Fruit fly (Drosophila melanogaster) whole organism, pupa: ENCODE results near the gene CG42322.

Source experiments
- CG10348 ChIP-seq: fragments of 200-800 bp; sonication (Bioruptor generic); IDR thresholded peaks from 2 replicates; pipeline ENCODE4 v1.3.6; 2022; ENCODE audit warnings: missing biosample characterization, missing genetic modification characterization
- CG13204 ChIP-seq: fragments of 200-800 bp; sonication (Bioruptor generic); optimal IDR thresholded peaks from 2 replicates; lab custom pipeline; 2018; ENCODE audit warnings: missing biosample characterization, mild to moderate bottlenecking, missing genetic modification characterization, moderate library complexity
- CG14655 ChIP-seq: fragments of 200-800 bp; sonication (Bioruptor generic); optimal IDR thresholded peaks from 3 replicates; lab custom pipeline; 2017; ENCODE audit warnings: mild to moderate bottlenecking, missing biosample characterization, missing genetic modification reagents, missing genetic modification characterization
- CG15710 ChIP-seq: fragments of 200-800 bp; sonication (Bioruptor generic); optimal IDR thresholded peaks from 2 replicates; lab custom pipeline; 2018; ENCODE audit warnings: missing biosample characterization, mild to moderate bottlenecking, missing genetic modification characterization, moderate library complexity
- CG17806 ChIP-seq: fragments of 200-800 bp; sonication (Bioruptor generic); optimal IDR thresholded peaks from 2 replicates; lab custom pipeline; 2018; ENCODE audit warnings: missing biosample characterization, mild to moderate bottlenecking, missing genetic modification characterization, moderate library complexity
- CG32121 ChIP-seq: fragments of 200-800 bp; sonication (Bioruptor generic); IDR thresholded peaks from 2 replicates; pipeline ENCODE4 v1.3.6; 2022; ENCODE audit warnings: missing biosample characterization, missing genetic modification characterization
- CG8159 ChIP-seq: fragments of 200-800 bp; sonication (Bioruptor generic); optimal IDR thresholded peaks from 3 replicates; lab custom pipeline; 2018; ENCODE audit warnings: missing biosample characterization, mild to moderate bottlenecking, missing genetic modification characterization, moderate library complexity
- CG8301 ChIP-seq: fragments of 200-800 bp; sonication (Bioruptor generic); optimal IDR thresholded peaks from 2 replicates; lab custom pipeline; 2018; ENCODE audit warnings: missing biosample characterization, mild to moderate bottlenecking, missing genetic modification characterization
- CG9948 ChIP-seq: fragments of 200-800 bp; sonication (Bioruptor generic); optimal IDR thresholded peaks from 2 replicates; lab custom pipeline; 2018; ENCODE audit warnings: missing biosample characterization, mild to moderate bottlenecking, missing genetic modification characterization, moderate library complexity
- EcR ChIP-seq: fragments of 200-800 bp; sonication (Bioruptor generic); optimal IDR thresholded peaks from 3 replicates; lab custom pipeline; 2019; ENCODE audit warnings: missing biosample characterization, missing genetic modification characterization, mild to moderate bottlenecking, moderate library complexity, missing genetic modification reagents
- Ets98B ChIP-seq: fragments of 200-800 bp; sonication (Bioruptor generic); IDR thresholded peaks from 2 replicates; pipeline ENCODE4 v1.3.6; 2022; ENCODE audit warnings: missing biosample characterization, missing genetic modification characterization
- Pif1A ChIP-seq: fragments of 200-800 bp; sonication (Bioruptor generic); optimal IDR thresholded peaks from 3 replicates; lab custom pipeline; 2016; ENCODE audit warnings: missing biosample characterization, missing genetic modification characterization
- Pif1B ChIP-seq: fragments of 200-800 bp; sonication (Bioruptor generic); optimal IDR thresholded peaks from 3 replicates; lab custom pipeline; 2016; ENCODE audit warnings: missing biosample characterization, missing genetic modification characterization
- rn ChIP-seq: fragments of 200-800 bp; sonication (Bioruptor generic); IDR thresholded peaks from 2 replicates; pipeline ENCODE4 v1.3.6; 2022; ENCODE audit warnings: missing biosample characterization, missing genetic modification characterization

CG42322 gene

dm6 chr3R:20802253-20802652, 62.3 kb downstream of the CG42322 start:
- TF ChIP-seq rn (GFP tag; lab: Robert Waterston, UW), result no peak
- no peak for TF ChIP-seq Pif1B (GFP tag; lab: Kevin White, UChicago)
- no peak for TF ChIP-seq CG8159 (tag; lab: Kevin White, UChicago)
- no peak for TF ChIP-seq CG17806 (tag; lab: Kevin White, UChicago)
- no peak for TF ChIP-seq CG15710 (tag; lab: Kevin White, UChicago)
- TF ChIP-seq Ets98B (GFP tag; lab: Robert Waterston, UW), result no peak
- TF ChIP-seq CG10348 (GFP tag; lab: Robert Waterston, UW), result no peak
- TF ChIP-seq CG9948 (tag; lab: Kevin White, UChicago), result no peak
- TF ChIP-seq CG32121 (GFP tag; lab: Robert Waterston, UW), result no peak
- TF ChIP-seq CG8301 (tag; lab: Kevin White, UChicago), result no peak
- no peak for TF ChIP-seq CG13204 (GFP tag; lab: Kevin White, UChicago)
- TF ChIP-seq CG14655 (GFP tag; lab: Kevin White, UChicago), result no peak
- no peak for TF ChIP-seq EcR
- TF ChIP-seq Pif1A (GFP tag; lab: Kevin White, UChicago), result no peak
